Worm (Caenorhabditis elegans) whole organism, L4 larva: ENCODE measurements around the gene ost-1.

Source experiments
- F26F4.8 ChIP-seq: fragments of 200-800 bp; sonication (Bioruptor generic); conservative IDR thresholded peaks from 2 replicates; pipeline ENCODE4 v1.3.6; 2022; ENCODE audit warnings: missing genetic modification characterization, missing compliant biosample characterization
- F49E8.2 ChIP-seq: sonication (generic microtip); optimal IDR thresholded peaks from 2 replicates; lab custom pipeline; 2016; ENCODE audit warnings: missing compliant biosample characterization, mild to moderate bottlenecking, missing genetic modification characterization, borderline replicate concordance
- T26A8.4 ChIP-seq: fragments of 200-800 bp; sonication (Bioruptor generic); IDR thresholded peaks from 2 replicates; pipeline ENCODE4 v1.3.6; 2022; ENCODE audit warnings: missing genetic modification characterization, missing compliant biosample characterization
- aha-1 ChIP-seq: fragments of 150-350 bp; peaks from one replicate; lab custom pipeline; 2014; ENCODE audit warnings: missing biosample characterization, missing genetic modification characterization
- aly-2 ChIP-seq: sonication (generic microtip); optimal IDR thresholded peaks from 2 replicates; lab custom pipeline; 2018; ENCODE audit warnings: missing biosample characterization, missing genetic modification characterization
- ama-1 ChIP-seq: fragments of 150-350 bp; optimal IDR thresholded peaks from 2 replicates; lab custom pipeline; 2014; ENCODE audit warnings: inconsistent platforms, mixed read lengths
- ceh-20 ChIP-seq: fragments of 200-800 bp; sonication (Bioruptor generic); IDR thresholded peaks from 2 replicates; pipeline ENCODE4 v1.3.6; 2022; ENCODE audit warnings: missing genetic modification reagents, missing genetic modification characterization, missing compliant biosample characterization
- ceh-44 ChIP-seq: fragments of 200-800 bp; sonication (Bioruptor generic); IDR thresholded peaks from 2 replicates; pipeline ENCODE4 v1.3.6; 2022; ENCODE audit warnings: missing genetic modification reagents, missing genetic modification characterization, missing compliant biosample characterization
- ces-1 ChIP-seq: fragments of 150-350 bp; sonication (generic microtip); optimal IDR thresholded peaks from 4 replicates; lab custom pipeline; 2014; ENCODE audit warnings: missing biosample characterization, missing genetic modification reagents, missing genetic modification characterization
- cey-2 ChIP-seq: sonication (generic microtip); optimal IDR thresholded peaks from 3 replicates; lab custom pipeline; 2017; ENCODE audit warnings: missing genetic modification characterization, mild to moderate bottlenecking, missing compliant biosample characterization, antibody characterized with exemption, borderline replicate concordance; ENCODE audit not compliant: insufficient read depth
- ctbp-1 ChIP-seq: fragments of 200-800 bp; sonication (Bioruptor generic); IDR thresholded peaks from 2 replicates; pipeline ENCODE4 v1.3.6; 2022; ENCODE audit warnings: missing genetic modification reagents, missing genetic modification characterization, missing compliant biosample characterization
- daf-16 ChIP-seq, 3 experiments: sonication (generic microtip); optimal IDR thresholded peaks; 2 replicates each; lab custom pipeline; 2016 to 2017; ENCODE audit warnings: missing genetic modification characterization in 3 of 3, missing genetic modification reagents in 3 of 3, mild to moderate bottlenecking in 2 of 3, missing compliant biosample characterization in 2 of 3, missing biosample characterization in 1 of 3, moderate library complexity in 1 of 3
- duxl-1 ChIP-seq: sonication (generic microtip); optimal IDR thresholded peaks from 2 replicates; lab custom pipeline; 2016; ENCODE audit warnings: mild to moderate bottlenecking, missing genetic modification characterization, moderate library complexity, missing compliant biosample characterization; ENCODE audit not compliant: poor library complexity
- dve-1 ChIP-seq: sonication (generic microtip); optimal IDR thresholded peaks from 2 replicates; lab custom pipeline; 2017; ENCODE audit warnings: antibody characterized with exemption, mild to moderate bottlenecking, missing genetic modification characterization, missing compliant biosample characterization; ENCODE audit not compliant: insufficient read depth
- egl-27 ChIP-seq: sonication (generic microtip); optimal IDR thresholded peaks from 3 replicates; lab custom pipeline; 2017; ENCODE audit warnings: missing biosample characterization, missing genetic modification reagents, missing genetic modification characterization
- egl-43 ChIP-seq: fragments of 200-800 bp; sonication (Bioruptor generic); IDR thresholded peaks from 2 replicates; pipeline ENCODE4 v1.3.6; 2022; ENCODE audit warnings: missing genetic modification reagents, missing genetic modification characterization, missing compliant biosample characterization
- fkh-10 ChIP-seq: fragments of 150-350 bp; optimal IDR thresholded peaks from 2 replicates; lab custom pipeline; 2014; ENCODE audit warnings: missing biosample characterization, missing genetic modification reagents, missing genetic modification characterization
- hif-1 ChIP-seq, 2 experiments: sonication (generic microtip); optimal IDR thresholded peaks; 2 replicates each; lab custom pipeline; 2016 to 2017; ENCODE audit warnings: missing compliant biosample characterization in 2 of 2, missing genetic modification characterization in 2 of 2, missing genetic modification reagents in 2 of 2, missing genotype in 2 of 2, mild to moderate bottlenecking in 1 of 2
- hlh-11 ChIP-seq: fragments of 200-800 bp; sonication (Bioruptor generic); optimal IDR thresholded peaks from 2 replicates; lab custom pipeline; 2018; ENCODE audit warnings: mild to moderate bottlenecking, missing genetic modification characterization, missing compliant biosample characterization
- hlh-30 ChIP-seq: sonication (generic microtip); optimal IDR thresholded peaks from 2 replicates; lab custom pipeline; 2017; ENCODE audit warnings: antibody characterized with exemption, mild to moderate bottlenecking, missing genetic modification characterization, missing compliant biosample characterization; ENCODE audit not compliant: insufficient read depth
- lin-1 ChIP-seq: fragments of 200-800 bp; sonication (Bioruptor generic); IDR thresholded peaks from 2 replicates; pipeline ENCODE4 v1.3.6; 2022; ENCODE audit warnings: missing genetic modification reagents, missing genetic modification characterization, missing compliant biosample characterization
- lin-13 ChIP-seq: fragments of 150-350 bp; optimal IDR thresholded peaks from 2 replicates; lab custom pipeline; 2014; ENCODE audit warnings: missing biosample characterization, missing genetic modification reagents, missing genetic modification characterization
- lin-29 ChIP-seq: fragments of 200-800 bp; sonication (Bioruptor generic); IDR thresholded peaks from 2 replicates; pipeline ENCODE4 v1.3.6; 2022; ENCODE audit warnings: missing genetic modification reagents, missing genetic modification characterization, missing compliant biosample characterization
- lsy-2 ChIP-seq, 2 experiments: fragments of 150-350 bp in 1 of 2; sonication (generic microtip) in 1 of 2; optimal IDR thresholded peaks; 2 replicates each; lab custom pipeline; 2014 to 2017; ENCODE audit warnings: missing biosample characterization in 2 of 2, missing genetic modification characterization in 2 of 2
- madf-5 ChIP-seq, 2 experiments: fragments of 200-800 bp; sonication (Bioruptor generic); IDR thresholded peaks; 2 replicates each; pipeline ENCODE4 v1.3.6; 2022; ENCODE audit warnings: missing compliant biosample characterization in 2 of 2, missing genetic modification characterization in 2 of 2
- madf-9 ChIP-seq: fragments of 200-800 bp; sonication (Bioruptor generic); conservative IDR thresholded peaks from 2 replicates; pipeline ENCODE4 v1.3.6; 2022; ENCODE audit warnings: missing genetic modification reagents, missing genetic modification characterization, missing compliant biosample characterization
- mdt-29 ChIP-seq: fragments of 200-800 bp; sonication (Bioruptor generic); IDR thresholded peaks from 2 replicates; pipeline ENCODE4 v1.3.6; 2022; ENCODE audit warnings: missing genetic modification reagents, missing genetic modification characterization, missing compliant biosample characterization
- mes-2 ChIP-seq: sonication (generic microtip); optimal IDR thresholded peaks from 2 replicates; lab custom pipeline; 2016; ENCODE audit warnings: missing genotype, mild to moderate bottlenecking, missing genetic modification characterization, missing compliant biosample characterization; ENCODE audit not compliant: poor library complexity, severe bottlenecking
- mxl-2 ChIP-seq: fragments of 200-800 bp; sonication (Bioruptor generic); conservative IDR thresholded peaks from 2 replicates; pipeline ENCODE4 v1.3.6; 2022; ENCODE audit warnings: missing genetic modification reagents, missing genetic modification characterization, missing compliant biosample characterization
- mxl-3 ChIP-seq: fragments of 200-800 bp; sonication (Bioruptor generic); optimal IDR thresholded peaks from 2 replicates; lab custom pipeline; 2018; ENCODE audit warnings: mild to moderate bottlenecking, missing genetic modification characterization, missing compliant biosample characterization
- nhr-10 ChIP-seq: fragments of 150-350 bp; optimal IDR thresholded peaks from 2 replicates; lab custom pipeline; 2014; ENCODE audit warnings: missing biosample characterization, missing genetic modification characterization
- nhr-102 ChIP-seq: sonication (generic microtip); optimal IDR thresholded peaks from 2 replicates; lab custom pipeline; 2016; ENCODE audit warnings: mild to moderate bottlenecking, missing genetic modification characterization, moderate library complexity, missing compliant biosample characterization
- nhr-11 ChIP-seq: fragments of 150-350 bp; optimal IDR thresholded peaks from 2 replicates; lab custom pipeline; 2014; ENCODE audit warnings: missing biosample characterization, missing genetic modification characterization
- nhr-237 ChIP-seq: sonication (generic microtip); optimal IDR thresholded peaks from 2 replicates; lab custom pipeline; 2017; ENCODE audit warnings: missing biosample characterization, missing genetic modification characterization
- nhr-25 ChIP-seq: sonication (generic microtip); optimal IDR thresholded peaks from 2 replicates; lab custom pipeline; 2017; ENCODE audit warnings: missing genetic modification characterization, mild to moderate bottlenecking, missing compliant biosample characterization, antibody characterized with exemption, moderate library complexity, borderline replicate concordance; ENCODE audit not compliant: insufficient read depth
- nhr-41 ChIP-seq: fragments of 200-800 bp; sonication (Bioruptor generic); IDR thresholded peaks from 2 replicates; pipeline ENCODE4 v1.3.6; 2022; ENCODE audit warnings: missing genetic modification reagents, missing genetic modification characterization, missing compliant biosample characterization
- nhr-48 ChIP-seq: sonication (generic microtip); optimal IDR thresholded peaks from 2 replicates; lab custom pipeline; 2016; ENCODE audit warnings: mild to moderate bottlenecking, missing genetic modification characterization, missing compliant biosample characterization
- pha-4 ChIP-seq, 2 experiments: fragments of 150-350 bp in 1 of 2; fragments of 200-800 bp in 1 of 2; sonication (Bioruptor generic) in 1 of 2; IDR thresholded peaks in 1 of 2; optimal IDR thresholded peaks in 1 of 2; 2 replicates each; pipeline versions ENCODE4 v1.3.6 to Lab custom; 2014 to 2022; ENCODE audit warnings: missing genetic modification characterization in 2 of 2, missing genetic modification reagents in 2 of 2, missing biosample characterization in 1 of 2, missing compliant biosample characterization in 1 of 2
- php-3 ChIP-seq: fragments of 200-800 bp; sonication (Bioruptor generic); IDR thresholded peaks from 2 replicates; pipeline ENCODE4 v1.3.6; 2022; ENCODE audit warnings: missing genetic modification reagents, missing genetic modification characterization, missing compliant biosample characterization
- set-16 ChIP-seq: fragments of 200-800 bp; sonication (Bioruptor generic); IDR thresholded peaks from 2 replicates; pipeline ENCODE4 v1.3.6; 2022; ENCODE audit warnings: missing genetic modification reagents, missing genetic modification characterization, missing compliant biosample characterization
- snpc-1.2 ChIP-seq: fragments of 200-800 bp; sonication (Bioruptor generic); IDR thresholded peaks from 2 replicates; pipeline ENCODE4 v1.3.6; 2022; ENCODE audit warnings: missing genetic modification reagents, missing genetic modification characterization, missing compliant biosample characterization
- spr-3 ChIP-seq: fragments of 200-800 bp; sonication (Bioruptor generic); optimal IDR thresholded peaks from 2 replicates; lab custom pipeline; 2018; ENCODE audit warnings: mild to moderate bottlenecking, missing genetic modification characterization, missing compliant biosample characterization
- tag-97 ChIP-seq: fragments of 200-800 bp; sonication (Bioruptor generic); IDR thresholded peaks from 2 replicates; pipeline ENCODE4 v1.3.6; 2022; ENCODE audit warnings: missing genetic modification characterization, missing compliant biosample characterization
- tra-1 ChIP-seq: fragments of 200-800 bp; sonication (Bioruptor generic); IDR thresholded peaks from 2 replicates; pipeline ENCODE4 v1.3.6; 2022; ENCODE audit warnings: missing genetic modification reagents, missing genetic modification characterization, missing compliant biosample characterization
- unc-39 ChIP-seq: sonication (generic microtip); optimal IDR thresholded peaks from 2 replicates; lab custom pipeline; 2017; ENCODE audit warnings: missing biosample characterization, missing genetic modification characterization
- zfp-3 ChIP-seq: fragments of 200-800 bp; sonication (Bioruptor generic); conservative IDR thresholded peaks from 2 replicates; pipeline ENCODE4 v1.3.6; 2022; ENCODE audit warnings: missing genetic modification reagents, missing genetic modification characterization, missing compliant biosample characterization
- ztf-7 ChIP-seq: fragments of 150-350 bp; optimal IDR thresholded peaks from 2 replicates; lab custom pipeline; 2014; ENCODE audit warnings: missing biosample characterization, missing genetic modification characterization

The ost-1 gene

ce11 chrIV:1065569-1065968 is 41.6 kb upstream of the ost-1 start:
- TF ChIP-seq nhr-11 (tag; lab: Kevin White, UChicago) (peak; percentile 15), cey-2 (tag; lab: Kevin White, UChicago) (no peak), egl-43 (GFP tag; lab: Robert Waterston, UW) (0 out of 2 replicates have a peak, but pooled peaks have one; percentile 47), hlh-30 (tag; lab: Kevin White, UChicago) (peak; percentile 74), daf-16 (GFP tag; optimal IDR thresholded peaks at IDR 0.05; lab: Kevin White, UChicago) (no peak), daf-16 (tag; optimal IDR thresholded peaks at IDR 0.05; lab: Kevin White, UChicago) (peak; percentile 63), duxl-1 (tag; lab: Kevin White, UChicago) (peak; percentile 9), nhr-10 (no peak), set-16 (GFP tag; lab: Robert Waterston, UW) (peak; percentile 74), hlh-11 (peak; percentile 93), F26F4.8 (GFP tag; lab: Robert Waterston, UW) (no peak), pha-4 (GFP tag; IDR thresholded peaks at IDR 0.05; lab: Robert Waterston, UW) (no peak; the same call in 1 of the 2 replicates), pha-4 (tag; optimal IDR thresholded peaks at IDR 0.05; lab: Kevin White, UChicago) (no peak), mxl-3 (GFP tag; lab: Kevin White, UChicago) (peak; percentile 12), madf-9 (GFP tag; lab: Robert Waterston, UW) (peak; percentile 48; the same call in 1 of the 2 replicates), dve-1 (tag; lab: Kevin White, UChicago) (peak; percentile 76), madf-5 (GFP tag; IDR thresholded peaks at IDR 0.05; lab: Robert Waterston, UW) (0 out of 4 replicates have a peak, but pooled peaks of 1 of the 2 experiments have one; percentile 17), T26A8.4 (GFP tag; lab: Robert Waterston, UW) (peak; percentile 43), hif-1 (tag; optimal IDR thresholded peaks at IDR 0.05; lab: Kevin White, UChicago) (peak in 1 of 2 experiments; percentile 52), F49E8.2 (no peak), tag-97 (GFP tag; lab: Robert Waterston, UW) (no peak), aha-1 (no peak), nhr-102 (tag; lab: Kevin White, UChicago) (peak; percentile 31), aly-2 (tag; lab: Kevin White, UChicago) (no peak), fkh-10 (GFP tag; lab: Kevin White, UChicago) (no peak), ceh-20 (GFP tag; lab: Robert Waterston, UW) (no peak), spr-3 (GFP tag; lab: Kevin White, UChicago) (peak; percentile 3), php-3 (GFP tag; lab: Robert Waterston, UW) (no peak), ceh-44 (GFP tag; lab: Robert Waterston, UW) (no peak), nhr-41 (GFP tag; lab: Robert Waterston, UW) (0 out of 2 replicates have a peak, but pooled peaks have one; percentile 39), nhr-48 (peak; percentile 32)
- TF ChIP-seq, all 104 proteins: peak for 17

DNA sequence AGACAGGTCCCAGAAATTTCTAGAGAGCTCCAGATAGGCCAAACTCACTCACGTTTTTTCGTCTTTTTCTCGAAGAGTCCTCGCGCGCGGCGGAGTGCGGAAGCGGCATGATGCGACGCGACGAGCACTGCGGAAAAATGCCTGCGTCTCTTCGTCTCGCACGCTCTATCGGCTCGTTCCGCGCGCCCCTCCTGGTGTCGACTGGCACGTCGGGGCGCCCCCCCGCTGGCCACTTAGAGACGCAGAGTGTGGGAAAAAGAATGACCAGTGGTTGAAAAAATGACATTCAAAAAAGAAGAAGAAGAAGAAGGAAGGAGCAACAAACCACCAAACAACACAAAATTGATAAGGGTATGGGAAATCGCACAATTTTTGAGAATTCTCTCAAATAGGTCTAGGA is 39.8 kb upstream of the ost-1 start, which contains the start of gene znf-782:
Gene znf-782 (minus strand): TSS at position 96 of the 400 bp plus-strand sequence.
- TF ChIP-seq lsy-2 (tag; optimal IDR thresholded peaks at IDR 0.05; lab: Kevin White, UChicago) (peak in 1 of 2 experiments; percentile 1), egl-27 (no peak), tra-1 (GFP tag; lab: Robert Waterston, UW) (no peak), ama-1 (lab: Kevin White, UChicago) (no peak), mes-2 (peak; percentile 30), mdt-29 (GFP tag; lab: Robert Waterston, UW) (no peak), ztf-7 (no peak), lin-13 (GFP tag; lab: Kevin White, UChicago) (no peak), unc-39 (tag; lab: Kevin White, UChicago) (no peak), ctbp-1 (GFP tag; lab: Robert Waterston, UW) (peak; percentile 65), cey-2 (tag; lab: Kevin White, UChicago) (no peak), mxl-2 (GFP tag; lab: Robert Waterston, UW) (no peak), lin-1 (GFP tag; lab: Robert Waterston, UW) (peak; percentile 51; the same call in 1 of the 2 replicates), nhr-25 (no peak), ceh-20 (GFP tag; lab: Robert Waterston, UW) (no peak), lin-29 (0 out of 2 replicates have a peak, but pooled peaks have one; percentile 6), T26A8.4 (GFP tag; lab: Robert Waterston, UW) (peak; percentile 59), zfp-3 (GFP tag; lab: Robert Waterston, UW) (no peak), snpc-1.2 (GFP tag; lab: Robert Waterston, UW) (0 out of 2 replicates have a peak, but pooled peaks have one; percentile 44), ces-1 (no peak), mxl-3 (GFP tag; lab: Kevin White, UChicago) (peak; percentile 8), nhr-237 (no peak)
